Worm (Caenorhabditis elegans): ENCODE data around the gene T23F11.6.

DNA sequence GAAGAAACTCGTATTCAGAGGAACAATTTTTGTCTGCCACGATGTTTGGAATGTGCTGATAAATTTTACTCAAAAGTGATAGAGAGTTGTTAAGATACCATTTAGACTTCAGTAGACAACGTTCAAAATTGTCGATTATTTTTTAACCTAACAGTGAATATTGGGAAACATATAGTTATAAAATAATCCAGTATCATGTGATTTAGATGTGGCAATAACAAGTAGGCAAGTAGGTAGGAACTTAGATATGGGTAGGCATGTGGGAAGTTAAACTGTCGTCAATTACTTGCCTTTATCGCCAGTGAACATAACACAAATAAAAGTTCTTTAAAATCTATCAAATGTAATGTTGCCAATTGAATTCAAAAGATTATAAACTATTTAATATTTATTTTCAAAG is 23.8 kb upstream of the T23F11.6 start, which contains the start of gene T23F11.11:
- TF ChIP-seq ceh-36 (tag; optimal IDR thresholded peaks at IDR 0.05) (no peak), ets-7 (tag; optimal IDR thresholded peaks at IDR 0.05) (no peak), ama-1 (optimal IDR thresholded peaks at IDR 0.05) (no peak), hmbx-1 (tag; optimal IDR thresholded peaks at IDR 0.05) (no peak), tra-4 (tag; optimal IDR thresholded peaks at IDR 0.05) (no peak), ceh-13 (GFP tag; optimal IDR thresholded peaks at IDR 0.05) (no peak), B0310.2 (tag; optimal IDR thresholded peaks at IDR 0.05) (no peak), F13C5.2 (tag; optimal IDR thresholded peaks at IDR 0.05) (no peak), tbx-11 (GFP tag; IDR thresholded peaks at IDR 0.05) (no peak), flt-1 (GFP tag; IDR thresholded peaks at IDR 0.05) (no peak), sea-1 (GFP tag; conservative IDR thresholded peaks at IDR 0.05) (no peak), aly-1 (tag; optimal IDR thresholded peaks at IDR 0.05) (no peak), pes-1 (GFP tag; IDR thresholded peaks at IDR 0.05) (no peak), hnd-1 (tag; optimal IDR thresholded peaks at IDR 0.05) (no peak)

Data from whole organism, early embryonic.